Worm (Caenorhabditis elegans) whole organism, late embryonic: ENCODE measurements around the gene F53B2.8.

Source experiments
- K09A11.1 ChIP-seq: sonication (generic microtip); optimal IDR thresholded peaks from 2 replicates; lab custom pipeline; 2017; ENCODE audit warnings: antibody characterized with exemption, mild to moderate bottlenecking, missing genetic modification characterization, missing compliant biosample characterization; ENCODE audit not compliant: insufficient read depth
- ama-1 ChIP-seq: fragments of 150-350 bp; optimal IDR thresholded peaks from 2 replicates; lab custom pipeline; 2014
- elt-2 ChIP-seq: sonication (generic microtip); optimal IDR thresholded peaks from 2 replicates; lab custom pipeline; 2016; ENCODE audit warnings: missing genetic modification reagents, missing genetic modification characterization, missing compliant biosample characterization
- mec-3 ChIP-seq: sonication (generic microtip); optimal IDR thresholded peaks from 2 replicates; lab custom pipeline; 2016; ENCODE audit warnings: borderline replicate concordance, missing genetic modification characterization, missing compliant biosample characterization
- nhr-11 ChIP-seq: fragments of 150-350 bp; optimal IDR thresholded peaks from 2 replicates; lab custom pipeline; 2014; ENCODE audit warnings: missing biosample characterization, missing genetic modification characterization
- pha-4 ChIP-seq: fragments of 150-350 bp; optimal IDR thresholded peaks from 2 replicates; lab custom pipeline; 2018; ENCODE audit warnings: missing biosample characterization, missing genetic modification reagents, missing genetic modification characterization
- pqm-1 ChIP-seq: sonication (generic microtip); optimal IDR thresholded peaks from 2 replicates; lab custom pipeline; 2016; ENCODE audit warnings: missing genetic modification characterization, missing compliant biosample characterization
- ztf-16 ChIP-seq: sonication (generic microtip); optimal IDR thresholded peaks from 2 replicates; lab custom pipeline; 2017; ENCODE audit warnings: missing genetic modification characterization, missing compliant biosample characterization

DNA sequence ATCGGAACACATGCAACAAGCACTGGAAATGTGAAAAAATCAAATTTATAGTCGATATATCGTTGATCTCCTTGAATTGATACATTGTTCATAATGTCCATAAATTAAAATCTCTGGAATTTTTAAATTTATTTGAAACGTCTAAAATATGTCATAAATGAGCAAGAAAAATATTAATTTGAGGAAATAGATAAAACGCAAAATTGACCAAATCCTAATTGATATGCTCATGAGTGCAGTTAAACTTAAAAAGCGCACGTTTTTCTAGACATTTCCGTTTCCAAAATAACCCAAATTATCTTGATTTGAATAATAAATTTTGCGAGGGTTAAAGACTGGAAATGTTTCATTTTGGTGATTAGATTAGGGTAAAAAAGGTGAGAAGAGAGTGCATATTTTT, 4.7 kb downstream of the F53B2.8 start, which contains the start of gene sru-13:
- TF ChIP-seq nhr-11 (tag; lab: Kevin White, UChicago), result no peak
- no peak for TF ChIP-seq ztf-16 (tag; lab: Kevin White, UChicago)
- TF ChIP-seq elt-2 (tag; lab: Kevin White, UChicago), result no peak
- TF ChIP-seq mec-3 (tag; lab: Kevin White, UChicago), result no peak
- no peak for TF ChIP-seq pha-4 (tag; lab: Kevin White, UChicago)
- TF ChIP-seq ama-1 (lab: Kevin White, UChicago), result no peak
- no peak for TF ChIP-seq K09A11.1 (tag; lab: Kevin White, UChicago)
- no peak for TF ChIP-seq pqm-1 (tag; lab: Kevin White, UChicago)
